Fruit fly (Drosophila melanogaster): ENCODE results near the gene CG32695.

The CG32695 gene

DNA sequence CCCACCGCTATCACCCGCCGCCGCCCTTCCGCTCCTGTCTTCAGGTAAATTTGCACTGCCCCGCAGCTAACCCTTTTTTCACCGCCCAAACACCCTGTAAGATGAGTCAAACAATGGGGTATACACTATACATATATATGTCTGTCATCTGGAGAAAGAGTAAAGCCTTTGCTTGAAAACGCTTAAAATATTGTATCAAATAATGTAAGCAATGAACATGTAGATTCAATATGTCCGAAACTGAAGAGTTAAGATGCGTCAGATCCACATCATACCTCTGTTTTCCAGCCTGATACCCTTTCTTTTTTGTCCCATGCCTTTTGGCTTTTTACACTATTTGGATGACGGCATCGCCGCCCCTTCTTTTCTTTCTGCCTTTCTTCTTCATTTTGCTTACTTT is 19.0 kb upstream of the CG32695 start (continued):
- TF ChIP-seq CG6808 (GFP tag; optimal IDR thresholded peaks at IDR 0.05): no peak
- peak; percentile 14 for TF ChIP-seq CG11762 (GFP tag; optimal IDR thresholded peaks at IDR 0.05; ENCODE audit: insufficient read depth)
- peak; percentile 77 for TF ChIP-seq svp (GFP tag)
- no peak for TF ChIP-seq CG1621 (tag; optimal IDR thresholded peaks at IDR 0.05)
- no peak for TF ChIP-seq dsx (GFP tag; optimal IDR thresholded peaks at IDR 0.05; ENCODE audit: poor library complexity, severe bottlenecking)
- TF ChIP-seq dac (GFP tag; optimal IDR thresholded peaks at IDR 0.05): no peak
- peak; percentile 4 for TF ChIP-seq CG3032 (tag; optimal IDR thresholded peaks at IDR 0.05)
- TF ChIP-seq Met (GFP tag; optimal IDR thresholded peaks at IDR 0.05): peak; percentile 74
- TF ChIP-seq Smox (GFP tag; optimal IDR thresholded peaks at IDR 0.05): peak; percentile 69
- TF ChIP-seq fkh (GFP tag; optimal IDR thresholded peaks at IDR 0.05): no peak
- no peak for TF ChIP-seq CG16779 (tag; optimal IDR thresholded peaks at IDR 0.05)
- peak; percentile 80 for TF ChIP-seq Hr39 (GFP tag; optimal IDR thresholded peaks at IDR 0.05)
- TF ChIP-seq achi (GFP tag; optimal IDR thresholded peaks at IDR 0.05): peak; percentile 41
- TF ChIP-seq spab (GFP tag; optimal IDR thresholded peaks at IDR 0.05): no peak
- TF ChIP-seq Ets21C (GFP tag; optimal IDR thresholded peaks at IDR 0.05): peak; percentile 65
- TF ChIP-seq CG11902 (GFP tag; optimal IDR thresholded peaks at IDR 0.05): peak; percentile 50
- no peak for TF ChIP-seq CG10669 (GFP tag; optimal IDR thresholded peaks at IDR 0.05)
- TF ChIP-seq lz (GFP tag; optimal IDR thresholded peaks at IDR 0.05): peak; percentile 72
- peak; percentile 6 for TF ChIP-seq net (GFP tag; optimal IDR thresholded peaks at IDR 0.05)
- TF ChIP-seq CG8119 (GFP tag; IDR thresholded peaks at IDR 0.05): 0 out of 3 replicates have a peak, but pooled peaks have one; percentile 17
- no peak for TF ChIP-seq Eip93F (GFP tag; optimal IDR thresholded peaks at IDR 0.05)
- peak; percentile 21 for TF ChIP-seq CG8632 (GFP tag; optimal IDR thresholded peaks at IDR 0.05)
- no peak for TF ChIP-seq CG11294 (GFP tag; IDR thresholded peaks at IDR 0.05)
- TF ChIP-seq eg (GFP tag; IDR thresholded peaks at IDR 0.05): 0 out of 3 replicates have a peak, but pooled peaks have one; percentile 33
- TF ChIP-seq Hr4 (GFP tag; optimal IDR thresholded peaks at IDR 0.05): peak; percentile 42

DNA sequence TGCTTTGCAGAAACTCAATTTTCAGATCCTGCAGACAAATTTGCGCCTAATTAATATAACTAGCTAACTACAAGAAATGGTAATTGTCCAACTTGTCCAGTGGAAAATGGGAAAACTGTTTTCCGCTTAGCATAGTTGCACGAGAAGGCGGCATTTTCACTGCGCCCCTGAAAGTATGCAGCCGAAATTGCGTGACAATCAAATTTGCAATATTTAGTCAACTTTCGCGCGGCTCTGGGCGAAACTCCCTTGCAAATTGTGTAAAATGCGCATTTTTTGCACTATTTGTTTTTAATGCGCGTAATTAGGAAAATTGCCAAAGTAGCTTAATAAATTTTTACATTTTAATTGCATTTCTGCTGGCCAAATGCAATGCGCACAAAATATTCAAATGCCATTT is 15.8 kb upstream of the CG32695 start:
- TF ChIP-seq OdsH (GFP tag; optimal IDR thresholded peaks at IDR 0.05) (no peak), CG6792 (GFP tag; optimal IDR thresholded peaks at IDR 0.05) (no peak), fd59A (GFP tag; optimal IDR thresholded peaks at IDR 0.05) (no peak), Hr39 (GFP tag; optimal IDR thresholded peaks at IDR 0.05) (no peak), Ets21C (GFP tag; optimal IDR thresholded peaks at IDR 0.05) (no peak), achi (GFP tag; optimal IDR thresholded peaks at IDR 0.05) (no peak), ss (GFP tag; optimal IDR thresholded peaks at IDR 0.05) (no peak), Eip75B (GFP tag; optimal IDR thresholded peaks at IDR 0.05) (no peak), CG6276 (GFP tag; optimal IDR thresholded peaks at IDR 0.05) (no peak)

dm6 chrX:9885363-9885762 is 11.5 kb upstream of the CG32695 start:
- TF ChIP-seq fkh (GFP tag; optimal IDR thresholded peaks at IDR 0.05) (peak; percentile 74), Ets21C (GFP tag; optimal IDR thresholded peaks at IDR 0.05) (no peak)

DNA sequence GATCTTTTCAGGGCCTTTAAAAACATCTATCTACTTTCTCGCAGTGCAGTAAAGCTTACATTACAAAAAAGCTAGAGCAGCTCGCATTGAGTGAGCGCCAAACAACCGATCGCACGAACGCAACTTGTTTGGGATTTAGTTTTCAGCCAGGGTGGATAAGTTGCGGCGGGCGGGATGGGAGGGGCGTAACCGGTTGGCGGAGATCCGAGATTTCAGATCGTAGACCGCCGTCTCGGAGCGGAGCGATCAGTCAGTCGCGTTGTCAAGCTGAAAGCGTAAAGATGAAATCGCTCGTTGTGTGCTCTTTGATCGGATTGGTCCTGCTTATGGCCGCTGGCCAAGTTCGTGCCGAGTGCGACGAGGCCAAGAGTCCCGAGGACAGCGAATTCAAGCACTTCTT is 10.4 kb upstream of the CG32695 start, which contains the start of gene CG9691:
Gene CG9691 (plus strand): TSS at position 222 of the 400 bp plus-strand sequence.
- TF ChIP-seq Eip78C (GFP tag): peak; percentile 18
- peak; percentile 29 for TF ChIP-seq CG34406 (GFP tag; optimal IDR thresholded peaks at IDR 0.05)
- TF ChIP-seq OdsH (GFP tag; optimal IDR thresholded peaks at IDR 0.05): peak; percentile 31
- TF ChIP-seq CG6854 (GFP tag; optimal IDR thresholded peaks at IDR 0.05): peak; percentile 67
- TF ChIP-seq achi (GFP tag; optimal IDR thresholded peaks at IDR 0.05): peak; percentile 36
- no peak for TF ChIP-seq Hr38 (GFP tag; optimal IDR thresholded peaks at IDR 0.05)
- no peak for TF ChIP-seq dac (GFP tag; optimal IDR thresholded peaks at IDR 0.05)
- peak; percentile 46; the same call in 1 of the 3 replicates for TF ChIP-seq CG8119 (GFP tag; IDR thresholded peaks at IDR 0.05)
- TF ChIP-seq CG3919 (GFP tag; optimal IDR thresholded peaks at IDR 0.05): no peak
- no peak for TF ChIP-seq Sox15 (GFP tag; optimal IDR thresholded peaks at IDR 0.05)
- TF ChIP-seq esn (GFP tag; optimal IDR thresholded peaks at IDR 0.05): no peak
- TF ChIP-seq CG10631 (GFP tag; optimal IDR thresholded peaks at IDR 0.05): no peak
- peak; percentile 43 for TF ChIP-seq Lpt (GFP tag; optimal IDR thresholded peaks at IDR 0.05)
- peak; percentile 60 for TF ChIP-seq eg (GFP tag; IDR thresholded peaks at IDR 0.05)
- TF ChIP-seq Smox (GFP tag; optimal IDR thresholded peaks at IDR 0.05): peak; percentile 2
- TF ChIP-seq CG6163 (GFP tag; IDR thresholded peaks at IDR 0.05): peak; percentile 45; the same call in 2 of the 3 replicates
- TF ChIP-seq pdm3 (GFP tag; optimal IDR thresholded peaks at IDR 0.05): peak; percentile 3
- TF ChIP-seq ss (GFP tag; optimal IDR thresholded peaks at IDR 0.05): peak in 1 of 2 experiments; percentile 42
- peak; percentile 0 for TF ChIP-seq dsx (GFP tag; optimal IDR thresholded peaks at IDR 0.05; ENCODE audit: poor library complexity, severe bottlenecking)
- peak; percentile 19 for TF ChIP-seq CG32006 (GFP tag; optimal IDR thresholded peaks at IDR 0.05)
- TF ChIP-seq fd85E (GFP tag; optimal IDR thresholded peaks at IDR 0.05): no peak
- TF ChIP-seq Hr4 (GFP tag; optimal IDR thresholded peaks at IDR 0.05): peak; percentile 3
- no peak for TF ChIP-seq Eip93F (GFP tag; optimal IDR thresholded peaks at IDR 0.05)
- TF ChIP-seq CG6276 (GFP tag; optimal IDR thresholded peaks at IDR 0.05): peak; percentile 18
- TF ChIP-seq acj6 (GFP tag; optimal IDR thresholded peaks at IDR 0.05): peak; percentile 13
- peak; percentile 19 for TF ChIP-seq CG6808 (GFP tag; optimal IDR thresholded peaks at IDR 0.05)
- no peak for TF ChIP-seq fd59A (GFP tag; optimal IDR thresholded peaks at IDR 0.05)

Data from whole organism, prepupa.